Worm (Caenorhabditis elegans) whole organism, midembryonic: ENCODE results near the gene F32D8.13.

Source experiments
- T22C8.4 ChIP-seq: fragments of 200-800 bp; sonication (Bioruptor generic); IDR thresholded peaks from 2 replicates; pipeline ENCODE4 v1.3.6; 2022; ENCODE audit warnings: missing genetic modification characterization, missing compliant biosample characterization
- cog-1 ChIP-seq: sonication (generic microtip); optimal IDR thresholded peaks from 2 replicates; lab custom pipeline; 2016; ENCODE audit warnings: missing genetic modification characterization, missing compliant biosample characterization
- flt-1 ChIP-seq: fragments of 200-800 bp; sonication (Bioruptor generic); IDR thresholded peaks from 2 replicates; pipeline ENCODE4 v1.3.6; 2022; ENCODE audit warnings: missing genetic modification characterization, missing compliant biosample characterization
- klf-2 ChIP-seq: fragments of 200-800 bp; sonication (Bioruptor generic); conservative IDR thresholded peaks from 2 replicates; pipeline ENCODE4 v1.3.6; 2022; ENCODE audit warnings: missing genetic modification reagents, missing genetic modification characterization, missing compliant biosample characterization
- med-1 ChIP-seq: sonication (generic microtip); optimal IDR thresholded peaks from 2 replicates; lab custom pipeline; 2017; ENCODE audit warnings: missing genetic modification characterization, mild to moderate bottlenecking, missing compliant biosample characterization, antibody characterized with exemption, missing genetic modification reagents; ENCODE audit not compliant: insufficient read depth
- ref-1 ChIP-seq: fragments of 200-800 bp; sonication (Bioruptor generic); conservative IDR thresholded peaks from 2 replicates; pipeline ENCODE4 v1.3.6; 2022; ENCODE audit warnings: missing genetic modification reagents, missing genetic modification characterization, missing compliant biosample characterization
- tab-1 ChIP-seq: fragments of 200-800 bp; sonication (Bioruptor generic); IDR thresholded peaks from 2 replicates; pipeline ENCODE4 v1.3.6; 2022; ENCODE audit warnings: missing genetic modification characterization, missing compliant biosample characterization
- ztf-23 ChIP-seq: fragments of 200-800 bp; sonication (Bioruptor generic); IDR thresholded peaks from 2 replicates; pipeline ENCODE4 v1.3.6; 2022; ENCODE audit warnings: missing genetic modification reagents, missing genetic modification characterization, missing compliant biosample characterization
- ztf-29 ChIP-seq: fragments of 200-800 bp; sonication (Bioruptor generic); IDR thresholded peaks from 2 replicates; pipeline ENCODE4 v1.3.6; 2022; ENCODE audit warnings: missing genetic modification reagents, missing genetic modification characterization, missing compliant biosample characterization

F32D8.13 gene

DNA sequence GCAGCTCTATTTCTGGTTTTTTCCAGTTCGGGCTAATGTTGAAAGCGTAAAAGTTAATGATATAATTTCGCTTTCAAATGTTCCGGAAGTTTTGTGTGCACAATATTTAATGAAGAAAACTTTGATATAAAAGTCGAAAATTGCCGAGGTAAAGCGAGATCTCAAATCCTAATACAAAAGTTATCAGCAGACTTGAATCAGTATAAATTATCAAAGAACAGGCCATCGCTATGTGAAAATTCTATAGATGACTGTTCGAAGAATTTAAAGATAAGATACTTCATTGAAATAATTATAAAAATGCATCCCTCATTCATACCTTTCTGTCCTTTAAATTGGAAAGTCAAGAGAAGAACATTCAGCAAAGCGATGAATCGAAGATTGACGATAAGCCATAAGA, 49.5 kb downstream of the F32D8.13 start, which contains the start of gene C29A12.6:
C29A12.6 (plus strand) TSS at position 301 of the 400 bp plus-strand sequence.
- no peak for TF ChIP-seq T22C8.4 (GFP tag; lab: Robert Waterston, UW)
- no peak for TF ChIP-seq klf-2 (GFP tag; lab: Robert Waterston, UW)
- no peak for TF ChIP-seq ztf-29 (GFP tag; lab: Robert Waterston, UW)
- no peak for TF ChIP-seq cog-1
- TF ChIP-seq ztf-23 (GFP tag; lab: Robert Waterston, UW), result no peak
- no peak for TF ChIP-seq tab-1 (GFP tag; lab: Robert Waterston, UW)
- no peak for TF ChIP-seq ref-1 (GFP tag; lab: Robert Waterston, UW)
- TF ChIP-seq flt-1, result no peak
- no peak for TF ChIP-seq med-1 (GFP tag; lab: Kevin White, UChicago)
